Worm (Caenorhabditis elegans) whole organism, young adult: ENCODE data around the gene Y70G10A.4.

Experiments used
- F23B12.7 ChIP-seq: sonication (generic microtip); optimal IDR thresholded peaks from 2 replicates; lab custom pipeline; 2017; ENCODE audit warnings: missing genetic modification characterization, mild to moderate bottlenecking, missing compliant biosample characterization, antibody characterized with exemption, moderate library complexity; ENCODE audit not compliant: insufficient read depth
- cebp-1 ChIP-seq, 2 experiments: fragments of 200-800 bp in 1 of 2; sonication (Bioruptor generic) in 1 of 2; sonication (generic microtip) in 1 of 2; IDR thresholded peaks in 1 of 2; optimal IDR thresholded peaks in 1 of 2; 2 replicates each; pipeline versions ENCODE4 v1.3.6 to Lab custom; 2017 to 2022; ENCODE audit warnings: missing compliant biosample characterization in 2 of 2, missing genetic modification characterization in 2 of 2, mild to moderate bottlenecking in 1 of 2, missing genetic modification reagents in 1 of 2, moderate library complexity in 1 of 2
- ceh-91 ChIP-seq: fragments of 200-800 bp; sonication (Bioruptor generic); IDR thresholded peaks from 2 replicates; pipeline ENCODE4 v1.3.6; 2022; ENCODE audit warnings: missing genetic modification reagents, missing genetic modification characterization, missing compliant biosample characterization
- egrh-3 ChIP-seq: fragments of 200-800 bp; sonication (Bioruptor generic); IDR thresholded peaks from 2 replicates; pipeline ENCODE4 v1.3.6; 2022; ENCODE audit warnings: missing genetic modification reagents, missing genetic modification characterization, missing compliant biosample characterization
- him-1 ChIP-seq: sonication (generic microtip); optimal IDR thresholded peaks from 2 replicates; lab custom pipeline; 2016; ENCODE audit warnings: missing genotype, missing genetic modification reagents, missing genetic modification characterization, missing compliant biosample characterization
- madf-8 ChIP-seq: fragments of 200-800 bp; sonication (Bioruptor generic); conservative IDR thresholded peaks from 2 replicates; pipeline ENCODE4 v1.3.6; 2022; ENCODE audit warnings: missing genetic modification reagents, missing genetic modification characterization, missing compliant biosample characterization
- mes-4 ChIP-seq: sonication (generic microtip); optimal IDR thresholded peaks from 2 replicates; lab custom pipeline; 2016; ENCODE audit warnings: missing genotype, missing genetic modification characterization, missing compliant biosample characterization
- sptf-2 ChIP-seq: fragments of 200-800 bp; sonication (Bioruptor generic); optimal IDR thresholded peaks from 2 replicates; lab custom pipeline; 2018; ENCODE audit warnings: mild to moderate bottlenecking, missing genetic modification characterization, missing compliant biosample characterization

ce11 chrIII:10188912-10189311 is 33.0 kb upstream of the Y70G10A.4 start, which contains the start of gene epac-1:
- TF ChIP-seq sptf-2 = no peak
- TF ChIP-seq ceh-91 = no peak
- no peak for TF ChIP-seq mes-4
- TF ChIP-seq him-1 (tag; lab: Kevin White, UChicago) = no peak
- TF ChIP-seq egrh-3 (GFP tag; lab: Robert Waterston, UW) = no peak
- no peak for TF ChIP-seq F23B12.7 (tag; lab: Kevin White, UChicago)
- TF ChIP-seq cebp-1 (GFP tag; IDR thresholded peaks at IDR 0.05; lab: Robert Waterston, UW) = no peak
- TF ChIP-seq cebp-1 (tag; optimal IDR thresholded peaks at IDR 0.05; lab: Kevin White, UChicago) = no peak
- TF ChIP-seq madf-8 (GFP tag; lab: Robert Waterston, UW) = no peak
